Worm (Caenorhabditis elegans) whole organism, early embryonic: ENCODE measurements around the gene end-3.

ENCODE experiments used
- F13C5.2 ChIP-seq: sonication (generic microtip); optimal IDR thresholded peaks from 2 replicates; lab custom pipeline; 2017; ENCODE audit warnings: mild to moderate bottlenecking, missing genetic modification characterization, inconsistent platforms, missing compliant biosample characterization
- aly-1 ChIP-seq: sonication (generic microtip); optimal IDR thresholded peaks from 2 replicates; lab custom pipeline; 2016; ENCODE audit warnings: missing genetic modification characterization, missing compliant biosample characterization
- ama-1 ChIP-seq: fragments of 150-350 bp; optimal IDR thresholded peaks from 2 replicates; lab custom pipeline; 2014
- ceh-13 ChIP-seq: fragments of 200-800 bp; sonication (Bioruptor generic); optimal IDR thresholded peaks from 2 replicates; lab custom pipeline; 2018; ENCODE audit warnings: mild to moderate bottlenecking, missing genetic modification characterization, missing compliant biosample characterization
- ceh-36 ChIP-seq: sonication (generic microtip); optimal IDR thresholded peaks from 2 replicates; lab custom pipeline; 2016; ENCODE audit warnings: missing genetic modification characterization, inconsistent platforms, missing compliant biosample characterization
- ets-7 ChIP-seq: sonication (generic microtip); optimal IDR thresholded peaks from 2 replicates; lab custom pipeline; 2016; ENCODE audit warnings: missing genotype, missing genetic modification characterization, missing compliant biosample characterization
- flt-1 ChIP-seq: fragments of 200-800 bp; sonication (Bioruptor generic); IDR thresholded peaks from 2 replicates; pipeline ENCODE4 v1.3.6; 2022; ENCODE audit warnings: missing genetic modification characterization, missing compliant biosample characterization
- hmg-4 ChIP-seq: fragments of 200-800 bp; sonication (Bioruptor generic); optimal IDR thresholded peaks from 2 replicates; lab custom pipeline; 2018; ENCODE audit warnings: mild to moderate bottlenecking, missing genetic modification characterization, missing compliant biosample characterization
- hnd-1 ChIP-seq: sonication (generic microtip); optimal IDR thresholded peaks from 2 replicates; lab custom pipeline; 2016; ENCODE audit warnings: missing genetic modification characterization, missing compliant biosample characterization
- scrt-1 ChIP-seq: fragments of 200-800 bp; sonication (Bioruptor generic); IDR thresholded peaks from 2 replicates; pipeline ENCODE4 v1.3.6; 2022; ENCODE audit warnings: missing genetic modification characterization, missing compliant biosample characterization
- sea-1 ChIP-seq: fragments of 200-800 bp; sonication (Bioruptor generic); conservative IDR thresholded peaks from 2 replicates; pipeline ENCODE4 v1.3.6; 2022; ENCODE audit warnings: missing genetic modification characterization, missing compliant biosample characterization
- tbx-37 ChIP-seq: fragments of 200-800 bp; sonication (Bioruptor generic); conservative IDR thresholded peaks from 2 replicates; pipeline ENCODE4 v1.3.6; 2022; ENCODE audit warnings: missing genetic modification reagents, missing genetic modification characterization, missing compliant biosample characterization
- tra-4 ChIP-seq: sonication (generic microtip); optimal IDR thresholded peaks from 2 replicates; lab custom pipeline; 2017; ENCODE audit warnings: missing genetic modification characterization, missing compliant biosample characterization

DNA sequence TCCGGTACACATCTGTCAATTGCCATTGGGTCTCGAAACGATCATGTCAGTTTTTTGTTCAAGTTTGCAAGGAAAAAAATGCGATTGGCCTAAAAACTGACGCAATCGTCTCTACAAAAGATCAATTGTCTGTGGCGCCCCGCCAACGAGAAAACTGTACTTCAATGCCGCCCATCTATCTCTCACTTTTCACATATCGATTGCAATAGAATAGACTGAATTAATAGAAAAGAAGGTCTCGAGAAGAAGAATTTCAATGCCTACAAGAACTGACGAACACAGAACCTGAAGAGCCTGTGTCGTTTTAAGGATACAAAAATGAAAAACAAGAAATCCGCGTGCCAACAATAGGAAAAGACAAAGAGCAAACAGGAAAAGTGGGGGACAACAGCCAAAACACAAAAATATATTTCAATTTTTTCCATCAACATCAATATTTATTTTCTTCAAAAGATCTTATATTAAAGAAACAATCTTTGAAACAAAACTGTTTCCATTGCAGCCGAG lies 6.1 kb upstream of the end-3 start:
- TF ChIP-seq ama-1 (lab: Kevin White, UChicago) (peak; percentile 35), sea-1 (no peak), ceh-13 (no peak), hnd-1 (tag; lab: Kevin White, UChicago) (no peak), scrt-1 (no peak), hmg-4 (GFP tag; lab: Kevin White, UChicago) (no peak), F13C5.2 (tag; lab: Kevin White, UChicago) (no peak), flt-1 (GFP tag; lab: Robert Waterston, UW) (no peak), tra-4 (tag; lab: Kevin White, UChicago) (no peak), ceh-36 (tag; lab: Kevin White, UChicago) (no peak), ets-7 (tag; lab: Kevin White, UChicago) (no peak), tbx-37 (GFP tag; lab: Robert Waterston, UW) (no peak), aly-1 (tag; lab: Kevin White, UChicago) (no peak)
